Fruit fly (Drosophila melanogaster) whole organism, embryonic: ENCODE measurements around the gene CG34290.
A peak's percentile ranks its signal among the peaks of the same experiment; 100 is the strongest.

ENCODE experiments used
- Antp ChIP-seq: fragments of 200-800 bp; sonication (Bioruptor generic); optimal IDR thresholded peaks from 3 replicates; lab custom pipeline; 2016; ENCODE audit warnings: missing biosample characterization, missing genetic modification characterization
- Blimp-1 ChIP-seq: fragments of 200-800 bp; sonication (Bioruptor generic); optimal IDR thresholded peaks from 3 replicates; lab custom pipeline; 2018; ENCODE audit warnings: missing biosample characterization, missing genetic modification characterization, mild to moderate bottlenecking, moderate library complexity, missing genetic modification reagents
- Bteb2 ChIP-seq: fragments of 200-800 bp; sonication (Bioruptor generic); optimal IDR thresholded peaks from 2 replicates; lab custom pipeline; 2016; ENCODE audit warnings: missing biosample characterization, missing genetic modification characterization
- C15 ChIP-seq: fragments of 200-800 bp; sonication (Bioruptor generic); IDR thresholded peaks from 3 replicates; pipeline ENCODE4 v1.3.6; 2022; ENCODE audit warnings: missing biosample characterization, missing genetic modification characterization
- CG10321 ChIP-seq: fragments of 200-800 bp; sonication (Bioruptor generic); IDR thresholded peaks from 2 replicates; pipeline ENCODE4 v1.3.6; 2022; ENCODE audit warnings: missing biosample characterization, missing genetic modification characterization
- CG11456 ChIP-seq: fragments of 200-800 bp; sonication (Bioruptor generic); IDR thresholded peaks from 3 replicates; pipeline ENCODE4 v1.3.6; 2022; ENCODE audit warnings: missing biosample characterization, missing genetic modification characterization
- CG1233 ChIP-seq: fragments of 200-800 bp; sonication (Bioruptor generic); optimal IDR thresholded peaks from 4 replicates; lab custom pipeline; 2018; ENCODE audit warnings: missing biosample characterization, mild to moderate bottlenecking, missing genetic modification characterization
- CG12769 ChIP-seq: fragments of 200-800 bp; sonication (Bioruptor generic); optimal IDR thresholded peaks from 2 replicates; lab custom pipeline; 2019; ENCODE audit warnings: missing biosample characterization, mild to moderate bottlenecking, missing genetic modification characterization, moderate library complexity
- CG13775 ChIP-seq: fragments of 200-800 bp; sonication (Bioruptor generic); optimal IDR thresholded peaks from 3 replicates; lab custom pipeline; 2017; ENCODE audit warnings: missing biosample characterization, mild to moderate bottlenecking, missing genetic modification characterization
- CG17361 ChIP-seq: fragments of 200-800 bp; sonication (Bioruptor generic); IDR thresholded peaks from 3 replicates; pipeline ENCODE4 v1.3.6; 2022; ENCODE audit warnings: missing biosample characterization, missing genetic modification characterization
- CG17612 ChIP-seq: fragments of 200-800 bp; sonication (Bioruptor generic); IDR thresholded peaks from 2 replicates; pipeline ENCODE4 v1.3.6; 2022; ENCODE audit warnings: missing biosample characterization, missing genetic modification characterization
- CG17912 ChIP-seq: fragments of 200-800 bp; sonication (Bioruptor generic); optimal IDR thresholded peaks from 2 replicates; lab custom pipeline; 2018; ENCODE audit warnings: missing biosample characterization, mild to moderate bottlenecking, missing genetic modification characterization
- CG18476 ChIP-seq: fragments of 200-800 bp; sonication (Bioruptor generic); optimal IDR thresholded peaks from 2 replicates; lab custom pipeline; 2016; ENCODE audit warnings: missing biosample characterization, mild to moderate bottlenecking, missing genetic modification characterization
- CG2875 ChIP-seq: fragments of 200-800 bp; sonication (Bioruptor generic); optimal IDR thresholded peaks from 2 replicates; lab custom pipeline; 2017; ENCODE audit warnings: missing biosample characterization, mild to moderate bottlenecking, missing genetic modification characterization, missing genetic modification reagents
- CG3726 ChIP-seq: fragments of 200-800 bp; sonication (Bioruptor generic); IDR thresholded peaks from 3 replicates; pipeline ENCODE4, ENCODE4 v1.3.6; 2022; ENCODE audit warnings: missing biosample characterization, missing genetic modification characterization
- CG43689 ChIP-seq: fragments of 200-800 bp; sonication (Bioruptor generic); IDR thresholded peaks from 2 replicates; pipeline ENCODE4 v1.3.6; 2022; ENCODE audit warnings: missing biosample characterization, missing genetic modification characterization
- CG6175 ChIP-seq: fragments of 200-800 bp; sonication (Bioruptor generic); IDR thresholded peaks from 3 replicates; pipeline ENCODE4 v1.3.6; 2022; ENCODE audit warnings: missing biosample characterization, missing genetic modification characterization
- CG6689 ChIP-seq: fragments of 200-800 bp; sonication (Bioruptor generic); IDR thresholded peaks from 2 replicates; pipeline ENCODE4 v1.3.6; 2022; ENCODE audit warnings: missing biosample characterization, missing genetic modification characterization
- CG6791 ChIP-seq: fragments of 200-800 bp; sonication (Bioruptor generic); IDR thresholded peaks from 3 replicates; pipeline ENCODE4 v1.3.6; 2022; ENCODE audit warnings: missing biosample characterization, missing genetic modification characterization; ENCODE audit not compliant: partially characterized antibody
- CG7372 ChIP-seq: fragments of 200-800 bp; sonication (Bioruptor generic); IDR thresholded peaks from 2 replicates; pipeline ENCODE4 v1.3.6; 2022; ENCODE audit warnings: missing biosample characterization, missing genetic modification characterization
- CG8924 ChIP-seq: fragments of 200-800 bp; optimal IDR thresholded peaks from 3 replicates; lab custom pipeline; 2019; ENCODE audit warnings: missing biosample characterization, mild to moderate bottlenecking, missing genetic modification characterization, moderate library complexity
- CG9215 ChIP-seq: fragments of 200-800 bp; sonication (Bioruptor generic); IDR thresholded peaks from 2 replicates; pipeline ENCODE4 v1.3.6; 2022; ENCODE audit warnings: missing biosample characterization, missing genetic modification characterization
- Dek ChIP-seq: fragments of 200-800 bp; sonication (Bioruptor generic); optimal IDR thresholded peaks from 3 replicates; lab custom pipeline; 2019; ENCODE audit warnings: missing biosample characterization, mild to moderate bottlenecking, missing genetic modification characterization, moderate library complexity
- Dip3 ChIP-seq: fragments of 200-800 bp; sonication (Bioruptor generic); optimal IDR thresholded peaks from 3 replicates; lab custom pipeline; 2016; ENCODE audit warnings: missing biosample characterization, missing genetic modification characterization
- Doc2 ChIP-seq: fragments of 200-800 bp; sonication (Bioruptor generic); IDR thresholded peaks from 2 replicates; pipeline ENCODE4 v1.3.6; 2022; ENCODE audit warnings: missing biosample characterization, missing genetic modification characterization
- GATAe ChIP-seq: fragments of 200-800 bp; sonication (Bioruptor generic); conservative IDR thresholded peaks from 2 replicates; pipeline ENCODE4 v1.3.6; 2022; ENCODE audit warnings: missing biosample characterization, missing genetic modification characterization
- Mad ChIP-seq: fragments of 200-800 bp; sonication (Bioruptor generic); optimal IDR thresholded peaks from 2 replicates; lab custom pipeline; 2016; ENCODE audit warnings: missing biosample characterization, missing genetic modification characterization
- Mrtf ChIP-seq: fragments of 200-800 bp; sonication (Bioruptor generic); IDR thresholded peaks from 3 replicates; pipeline ENCODE4 v1.3.6; 2022; ENCODE audit warnings: missing biosample characterization, missing genetic modification characterization
- Nf-YA ChIP-seq: fragments of 200-800 bp; sonication (Bioruptor generic); IDR thresholded peaks from 2 replicates; pipeline ENCODE4 v1.3.6; 2022; ENCODE audit warnings: missing biosample characterization, missing genetic modification characterization
- Six4 ChIP-seq: fragments of 200-800 bp; sonication (Bioruptor generic); optimal IDR thresholded peaks from 2 replicates; lab custom pipeline; 2016; ENCODE audit warnings: missing biosample characterization, missing genetic modification characterization
- Spps ChIP-seq: fragments of 200-800 bp; sonication (Bioruptor generic); optimal IDR thresholded peaks from 2 replicates; lab custom pipeline; 2018; ENCODE audit warnings: missing biosample characterization, mild to moderate bottlenecking, missing genetic modification characterization
- Ssrp ChIP-seq: fragments of 200-800 bp; sonication (Bioruptor generic); optimal IDR thresholded peaks from 2 replicates; lab custom pipeline; 2018; ENCODE audit warnings: missing biosample characterization, mild to moderate bottlenecking, missing genetic modification characterization, moderate library complexity
- bab2 ChIP-seq: fragments of 200-800 bp; sonication (Bioruptor generic); optimal IDR thresholded peaks from 2 replicates; lab custom pipeline; 2016; ENCODE audit warnings: missing biosample characterization, missing genetic modification characterization
- bsh ChIP-seq, 2 experiments: fragments of 200-800 bp; sonication (Bioruptor generic); optimal IDR thresholded peaks; 2 replicates each; lab custom pipeline; 2017 to 2018; ENCODE audit warnings: mild to moderate bottlenecking in 2 of 2, missing biosample characterization in 2 of 2, missing genetic modification characterization in 2 of 2, moderate library complexity in 1 of 2
- dan ChIP-seq: fragments of 200-800 bp; sonication (Bioruptor generic); IDR thresholded peaks from 2 replicates; pipeline ENCODE4 v1.3.6; 2022; ENCODE audit warnings: missing biosample characterization, missing genetic modification characterization
- danr ChIP-seq: fragments of 200-800 bp; sonication (Bioruptor generic); IDR thresholded peaks from 2 replicates; pipeline ENCODE4 v1.3.6; 2022; ENCODE audit warnings: missing biosample characterization, missing genetic modification characterization
- dmrt99B ChIP-seq: fragments of 200-800 bp; sonication (Bioruptor generic); optimal IDR thresholded peaks from 2 replicates; lab custom pipeline; 2018; ENCODE audit warnings: missing biosample characterization, mild to moderate bottlenecking, missing genetic modification characterization, moderate library complexity
- dysf ChIP-seq: fragments of 200-800 bp; sonication (Bioruptor generic); IDR thresholded peaks from 3 replicates; pipeline ENCODE4 v1.3.6; 2022; ENCODE audit warnings: missing biosample characterization, missing genetic modification characterization
- esg ChIP-seq: fragments of 200-800 bp; sonication (Bioruptor generic); conservative IDR thresholded peaks from 2 replicates; pipeline ENCODE4 v1.3.6; 2022; ENCODE audit warnings: missing biosample characterization, missing genetic modification characterization
- gem ChIP-seq: fragments of 200-800 bp; sonication (Bioruptor generic); optimal IDR thresholded peaks from 2 replicates; lab custom pipeline; 2019; ENCODE audit warnings: missing biosample characterization, mild to moderate bottlenecking, missing genetic modification characterization, moderate library complexity
- hth ChIP-seq: fragments of >200 bp; optimal IDR thresholded peaks from 2 replicates; lab custom pipeline; 2017; ENCODE audit warnings: inconsistent platforms
- jigr1 ChIP-seq: fragments of 200-800 bp; sonication (Bioruptor generic); IDR thresholded peaks from 3 replicates; pipeline ENCODE4 v1.3.6; 2022; ENCODE audit warnings: missing biosample characterization, missing genetic modification characterization
- kay ChIP-seq: fragments of 200-800 bp; sonication (Bioruptor generic); optimal IDR thresholded peaks from 2 replicates; lab custom pipeline; 2016; ENCODE audit warnings: missing biosample characterization, missing genetic modification characterization
- lab ChIP-seq: fragments of 200-800 bp; sonication (Bioruptor generic); optimal IDR thresholded peaks from 3 replicates; lab custom pipeline; 2017; ENCODE audit warnings: missing biosample characterization, missing genetic modification characterization, mild to moderate bottlenecking, moderate library complexity, missing genetic modification reagents
- lola ChIP-seq, 3 experiments: fragments of >200 bp in 2 of 3; fragments of 200-800 bp in 1 of 3; sonication (Bioruptor generic) in 1 of 3; optimal IDR thresholded peaks; 2 replicates each; lab custom pipeline; 2017 to 2019; ENCODE audit warnings: missing biosample characterization in 3 of 3, missing genetic modification characterization in 3 of 3, mild to moderate bottlenecking in 1 of 3, moderate library complexity in 1 of 3
- oc ChIP-seq: fragments of 200-800 bp; sonication (Bioruptor generic); optimal IDR thresholded peaks from 2 replicates; lab custom pipeline; 2018; ENCODE audit warnings: missing biosample characterization, mild to moderate bottlenecking, missing genetic modification characterization, moderate library complexity
- pros ChIP-seq: fragments of 200-800 bp; sonication (Bioruptor generic); optimal IDR thresholded peaks from 3 replicates; lab custom pipeline; 2019; ENCODE audit warnings: missing biosample characterization, mild to moderate bottlenecking, missing genetic modification characterization, moderate library complexity
- ro ChIP-seq: fragments of 200-800 bp; sonication (Bioruptor generic); IDR thresholded peaks from 2 replicates; pipeline ENCODE4 v1.3.6; 2022; ENCODE audit warnings: missing biosample characterization, missing genetic modification characterization
- slou ChIP-seq: fragments of 200-800 bp; sonication (Bioruptor generic); optimal IDR thresholded peaks from 3 replicates; lab custom pipeline; 2016; ENCODE audit warnings: missing biosample characterization, missing genetic modification characterization
- sob ChIP-seq: fragments of 200-800 bp; sonication (Bioruptor generic); IDR thresholded peaks from 2 replicates; pipeline ENCODE4 v1.3.6; 2022; ENCODE audit warnings: missing biosample characterization, missing genetic modification characterization
- sr ChIP-seq: fragments of 200-800 bp; sonication (Bioruptor generic); IDR thresholded peaks from 3 replicates; pipeline ENCODE4 v1.3.6; 2022; ENCODE audit warnings: missing biosample characterization, missing genetic modification characterization
- toy ChIP-seq: fragments of 200-800 bp; sonication (Bioruptor generic); IDR thresholded peaks from 2 replicates; pipeline ENCODE4 v1.3.6; 2022; ENCODE audit warnings: missing biosample characterization, missing genetic modification characterization
- tx ChIP-seq: fragments of 200-800 bp; sonication (Bioruptor generic); optimal IDR thresholded peaks from 2 replicates; lab custom pipeline; 2016; ENCODE audit warnings: missing biosample characterization, missing genetic modification characterization

CG34290 gene

dm6 chr3R:24271071-24271470 lies 18.5 kb downstream of the CG34290 start, which contains the start of gene jar (continued):
- TF ChIP-seq CG6175 (GFP tag; lab: Robert Waterston, UW) (no peak), Doc2 (GFP tag; lab: Robert Waterston, UW) (no peak), esg (no peak), Antp (GFP tag; lab: Kevin White, UChicago) (no peak), Dip3 (GFP tag; lab: Kevin White, UChicago) (no peak), Nf-YA (GFP tag; lab: Robert Waterston, UW) (no peak), Mad (GFP tag; lab: Kevin White, UChicago) (no peak), CG13775 (GFP tag; lab: Kevin White, UChicago) (peak; percentile 4), CG43689 (GFP tag; lab: Robert Waterston, UW) (no peak), CG17361 (GFP tag; lab: Robert Waterston, UW) (no peak), CG11456 (GFP tag; lab: Robert Waterston, UW) (no peak), C15 (GFP tag; lab: Robert Waterston, UW) (no peak), pros (GFP tag; lab: Kevin White, UChicago) (peak; percentile 67), kay (GFP tag; lab: Kevin White, UChicago) (no peak), hth (lab: Kevin White, UChicago) (no peak), sob (GFP tag; lab: Robert Waterston, UW) (peak; percentile 46; the same call in 1 of the 2 replicates), slou (GFP tag; lab: Kevin White, UChicago) (no peak), dan (GFP tag; lab: Robert Waterston, UW) (no peak), ro (no peak), Spps (tag; lab: Kevin White, UChicago) (no peak), CG6791 (GFP tag; lab: Robert Waterston, UW) (peak; percentile 91), CG7372 (GFP tag; lab: Robert Waterston, UW) (no peak), tx (GFP tag; lab: Kevin White, UChicago) (no peak), CG1233 (GFP tag; lab: Kevin White, UChicago) (peak; percentile 24), danr (GFP tag; lab: Robert Waterston, UW) (no peak), CG8924 (tag; lab: Kevin White, UChicago) (peak; percentile 39), CG18476 (GFP tag; lab: Kevin White, UChicago) (no peak), Bteb2 (no peak), dysf (GFP tag; lab: Robert Waterston, UW) (no peak), GATAe (GFP tag; lab: Robert Waterston, UW) (no peak), CG9215 (GFP tag; lab: Robert Waterston, UW) (no peak), bsh (GFP tag; optimal IDR thresholded peaks at IDR 0.05; lab: Kevin White, UChicago) (no peak), CG12769 (peak; percentile 49), dmrt99B (tag; lab: Kevin White, UChicago) (peak; percentile 14), Dek (tag; lab: Kevin White, UChicago) (peak; percentile 25), CG10321 (no peak), CG17612 (GFP tag; lab: Robert Waterston, UW) (no peak), CG6689 (GFP tag; lab: Robert Waterston, UW) (no peak), CG17912 (GFP tag; lab: Kevin White, UChicago) (peak; percentile 53), sr (GFP tag; lab: Robert Waterston, UW) (0 out of 3 replicates have a peak, but pooled peaks have one; percentile 41), lola (GFP tag; optimal IDR thresholded peaks at IDR 0.05; lab: Kevin White, UChicago) (no peak), Six4 (GFP tag; lab: Kevin White, UChicago) (no peak), Mrtf (GFP tag; lab: Robert Waterston, UW) (no peak), CG3726 (GFP tag; lab: Robert Waterston, UW) (no peak), lab (GFP tag; lab: Kevin White, UChicago) (peak; percentile 60), bab2 (GFP tag; lab: Kevin White, UChicago) (peak; percentile 14), Blimp-1 (GFP tag; lab: Kevin White, UChicago) (peak; percentile 5), oc (tag; lab: Kevin White, UChicago) (peak; percentile 49), jigr1 (no peak), gem (no peak), Ssrp (tag; lab: Kevin White, UChicago) (no peak), toy (no peak), CG2875 (GFP tag; lab: Kevin White, UChicago) (no peak)
